Fruit fly (Drosophila melanogaster): Measurements from ENCODE around the gene eRF1.

The eRF1 gene

dm6 chr3L:20309758-20310733 lies 38.1 kb upstream of the eRF1 start (continued):
- TF ChIP-seq az2 (GFP tag; optimal IDR thresholded peaks at IDR 0.05) (peak; percentile 12), sob (GFP tag; IDR thresholded peaks at IDR 0.05) (peak; percentile 81), CG3847 (GFP tag; IDR thresholded peaks at IDR 0.05) (peak; percentile 89), gsb (GFP tag; IDR thresholded peaks at IDR 0.05) (no peak), CG11093 (GFP tag; IDR thresholded peaks at IDR 0.05) (no peak), D (optimal IDR thresholded peaks at IDR 0.05) (peak; percentile 72), D (GFP tag; optimal IDR thresholded peaks at IDR 0.05) (no peak), Poxn (GFP tag; IDR thresholded peaks at IDR 0.05) (no peak), Eip74EF (GFP tag; optimal IDR thresholded peaks at IDR 0.05) (no peak), emc (GFP tag; optimal IDR thresholded peaks at IDR 0.05) (peak; percentile 39), Usf (GFP tag; optimal IDR thresholded peaks at IDR 0.05) (no peak), BEAF-32 (GFP tag; optimal IDR thresholded peaks at IDR 0.05) (peak; percentile 93), slou (GFP tag; optimal IDR thresholded peaks at IDR 0.05) (no peak), CG9876 (GFP tag; optimal IDR thresholded peaks at IDR 0.05) (peak; percentile 56), Elba2 (GFP tag; optimal IDR thresholded peaks at IDR 0.05) (peak; percentile 27), vfl (GFP tag; optimal IDR thresholded peaks at IDR 0.05) (peak; percentile 55), CG1233 (GFP tag; optimal IDR thresholded peaks at IDR 0.05) (no peak), CG1832 (GFP tag; optimal IDR thresholded peaks at IDR 0.05) (no peak), ken (GFP tag; IDR thresholded peaks at IDR 0.05) (peak; percentile 66; the same call in 2 of the 3 replicates), CG8765 (GFP tag; IDR thresholded peaks at IDR 0.05) (no peak; the same call in 1 of the 2 replicates), kah (GFP tag; optimal IDR thresholded peaks at IDR 0.05) (no peak), CG12071 (GFP tag; optimal IDR thresholded peaks at IDR 0.05) (no peak), CG17385 (GFP tag; optimal IDR thresholded peaks at IDR 0.05) (no peak), CG34376 (GFP tag; optimal IDR thresholded peaks at IDR 0.05) (no peak), Pdp1 (GFP tag; optimal IDR thresholded peaks at IDR 0.05) (peak; percentile 53 to 55), z (GFP tag; IDR thresholded peaks at IDR 0.05) (no peak), CG4617 (GFP tag; optimal IDR thresholded peaks at IDR 0.05; ENCODE audit: borderline replicate concordance) (peak; percentile 28), jumu (GFP tag; optimal IDR thresholded peaks at IDR 0.05) (peak; percentile 81), ftz-f1 (GFP tag; optimal IDR thresholded peaks at IDR 0.05) (no peak), CG12744 (GFP tag; optimal IDR thresholded peaks at IDR 0.05) (no peak), ac (GFP tag; optimal IDR thresholded peaks at IDR 0.05) (no peak), CkIIα-i1 (GFP tag; IDR thresholded peaks at IDR 0.05) (no peak), CG13775 (GFP tag; optimal IDR thresholded peaks at IDR 0.05) (peak; percentile 37), fd64A (GFP tag; optimal IDR thresholded peaks at IDR 0.05) (no peak), ara (GFP tag; IDR thresholded peaks at IDR 0.05) (peak; percentile 61; the same call in 1 of the 2 replicates), crol (GFP tag; IDR thresholded peaks at IDR 0.05) (no peak), CG14014 (GFP tag; IDR thresholded peaks at IDR 0.05) (0 out of 2 replicates have a peak, but pooled peaks have one; percentile 14), eve (GFP tag; optimal IDR thresholded peaks at IDR 0.05) (no peak), sug (tag; optimal IDR thresholded peaks at IDR 0.05) (peak; percentile 46), gcm2 (GFP tag; optimal IDR thresholded peaks at IDR 0.05) (peak; percentile 8), CG13123 (GFP tag; optimal IDR thresholded peaks at IDR 0.05) (no peak), row (GFP tag; IDR thresholded peaks at IDR 0.05) (peak; percentile 49; the same call in 2 of the 3 replicates), odd (GFP tag; optimal IDR thresholded peaks at IDR 0.05) (no peak), vvl (GFP tag; IDR thresholded peaks at IDR 0.05) (peak; percentile 58), NC2α (GFP tag; optimal IDR thresholded peaks at IDR 0.05) (no peak), Stat92E (GFP tag; optimal IDR thresholded peaks at IDR 0.05) (no peak), Hr51 (GFP tag; optimal IDR thresholded peaks at IDR 0.05) (peak in 1 of 2 experiments; percentile 42), ap (GFP tag; IDR thresholded peaks at IDR 0.05) (no peak), gcm (GFP tag; optimal IDR thresholded peaks at IDR 0.05) (peak; percentile 36)

Measured in whole organism, embryonic.